Worm (Caenorhabditis elegans): ENCODE results near the gene sly-1.

Gene sly-1

ce11 chrIII:10506699-10507248 is at the start of gene sly-1, which contains the start of gene sip-1:
Gene sly-1, plus strand, starts transcription at chrIII:10507058.
Gene sip-1, minus strand, starts transcription at chrIII:10506801.
- no peak for TF ChIP-seq unc-62 (GFP tag; optimal IDR thresholded peaks at IDR 0.05)

DNA sequence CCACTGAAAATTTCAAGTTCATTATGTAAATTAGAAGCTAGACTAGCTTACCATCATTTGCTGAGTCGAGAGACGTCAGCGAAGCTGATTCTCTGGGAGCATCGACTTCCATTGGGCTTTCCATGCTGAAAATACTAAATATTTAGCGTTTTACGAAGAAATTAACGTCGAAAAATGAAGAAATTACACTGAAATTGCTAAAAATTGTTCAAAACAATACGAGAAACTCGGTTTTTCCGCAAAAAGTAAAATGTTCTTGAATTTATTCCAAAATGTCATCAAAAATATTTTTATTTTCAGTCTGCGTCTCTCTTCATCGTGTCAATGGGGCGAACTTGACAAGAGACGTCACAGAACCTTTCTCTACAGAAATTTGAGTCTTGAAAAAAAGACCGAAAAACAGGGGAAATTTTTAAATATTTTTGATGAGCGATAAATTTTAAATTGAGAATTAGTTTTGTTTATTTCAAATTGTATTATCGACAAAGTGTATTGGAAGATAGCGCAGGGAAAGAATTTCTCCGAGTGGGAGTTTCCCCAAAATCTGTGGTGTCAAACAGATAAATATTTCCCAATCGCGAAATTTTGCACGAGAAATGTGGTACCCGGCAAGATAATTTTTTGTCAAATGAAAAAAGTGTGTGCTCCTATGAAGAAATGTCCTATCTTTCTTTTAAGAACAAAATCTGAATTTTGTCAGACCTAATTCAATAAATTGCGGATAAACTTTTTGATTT is 46.3 kb upstream of the sly-1 start, which contains the start of gene ecps-1:
TSS of gene ecps-1 (minus strand) at position 125 of the 737 bp plus-strand sequence.
- TF ChIP-seq unc-62 (GFP tag; optimal IDR thresholded peaks at IDR 0.05) = no peak

ce11 chrIII:10461164-10461546 is 45.7 kb upstream of the sly-1 start, which contains the start of gene atx-2:
Gene atx-2, plus strand, starts transcription at chrIII:10461389.
- TF ChIP-seq unc-62 (GFP tag; optimal IDR thresholded peaks at IDR 0.05) = no peak

DNA sequence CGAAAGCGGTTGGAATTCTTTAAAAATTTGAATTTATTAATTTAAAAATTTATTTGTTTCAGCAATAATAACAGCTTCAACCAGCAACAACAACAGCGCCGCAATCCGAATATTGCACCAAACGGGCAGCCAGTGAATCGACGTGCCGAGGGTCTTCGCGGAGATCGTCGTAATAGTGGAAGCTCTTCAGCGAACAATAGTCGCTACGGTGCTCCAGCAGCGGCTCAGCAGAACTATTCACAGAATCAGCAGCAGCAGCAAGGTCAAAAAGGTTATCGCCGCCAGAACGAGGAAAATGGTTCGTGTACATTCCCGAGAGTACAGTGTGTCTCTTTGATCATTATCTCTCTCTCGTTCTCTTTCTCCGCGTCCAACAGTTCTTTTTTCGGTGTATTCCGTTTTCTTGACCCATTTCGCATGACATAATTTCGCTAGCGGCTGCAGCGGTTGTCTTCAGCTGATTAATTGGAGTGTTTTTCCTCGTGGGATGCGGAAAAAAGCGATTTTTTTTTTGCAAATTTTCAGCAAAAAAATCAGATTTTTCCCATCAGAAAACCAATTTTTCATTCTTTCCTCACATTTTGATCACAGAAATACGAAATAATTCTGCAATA is 43.8 kb upstream of the sly-1 start:
- no peak for TF ChIP-seq unc-62 (GFP tag; optimal IDR thresholded peaks at IDR 0.05)

DNA sequence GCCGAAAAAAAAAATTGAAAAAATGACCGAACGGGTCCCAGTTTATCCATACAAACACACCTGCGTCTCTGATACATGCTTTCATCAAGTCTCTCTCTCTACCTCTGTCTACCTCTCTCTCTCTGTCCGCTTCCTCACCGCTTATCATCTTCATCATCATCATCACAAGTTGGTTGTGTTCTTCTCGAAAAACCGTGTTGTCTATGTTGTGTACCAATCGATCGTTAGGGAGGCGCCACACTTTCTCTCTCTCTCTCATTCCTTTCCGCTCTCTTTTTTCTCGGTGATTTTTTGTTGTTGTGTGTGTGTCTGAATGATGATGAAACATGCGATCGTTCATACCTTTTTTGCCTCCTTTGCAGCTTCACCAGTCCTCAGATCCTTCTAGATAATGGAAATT is 43.2 kb upstream of the sly-1 start:
- TF ChIP-seq unc-62 (GFP tag; optimal IDR thresholded peaks at IDR 0.05) = no peak

DNA sequence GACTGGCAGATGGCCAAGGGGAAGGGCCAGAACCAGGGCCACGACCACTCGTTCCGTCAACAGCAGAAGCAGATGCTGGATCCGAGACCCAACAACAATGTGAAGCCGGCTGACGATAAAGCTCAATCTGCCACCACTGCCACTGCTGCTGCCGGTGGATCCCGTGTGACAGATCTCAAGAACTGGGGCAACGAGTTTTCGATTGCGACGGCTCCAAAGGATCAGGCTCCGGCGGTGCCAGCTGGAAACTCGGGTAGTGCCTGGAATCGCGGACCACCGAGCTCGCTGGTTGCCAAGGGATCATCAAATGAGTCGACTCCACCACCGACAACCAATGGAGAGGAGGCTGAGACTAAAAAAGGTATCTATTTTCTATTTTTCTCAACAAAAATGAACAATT is 42.4 kb upstream of the sly-1 start:
- no peak for TF ChIP-seq unc-62 (GFP tag; optimal IDR thresholded peaks at IDR 0.05)

ce11 chrIII:10469574-10470055 is 37.2 kb upstream of the sly-1 start, which contains the start of gene D2045.5:
Gene D2045.5, minus strand, starts transcription at chrIII:10469624.
- no peak for TF ChIP-seq unc-62 (GFP tag; optimal IDR thresholded peaks at IDR 0.05)

DNA sequence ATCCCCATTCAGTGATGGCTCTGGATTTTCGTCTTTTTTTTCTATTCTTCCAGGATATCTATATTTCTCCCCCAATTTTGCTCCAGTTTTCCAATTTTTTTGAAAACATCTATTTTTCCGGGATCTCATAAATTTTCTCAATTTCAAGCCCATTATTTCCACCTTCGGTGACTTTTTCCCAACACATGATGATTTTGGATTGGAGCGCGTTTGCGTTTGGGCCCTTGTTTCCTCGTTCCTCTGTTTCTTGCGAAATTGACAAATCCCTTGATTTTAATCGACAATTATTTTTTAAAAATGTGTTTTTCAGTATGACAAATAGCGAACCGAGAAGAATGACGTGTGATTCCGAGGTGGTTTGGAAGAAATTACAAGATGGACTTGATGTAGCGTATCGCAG is 35.9 kb upstream of the sly-1 start, which contains the start of gene cul-1:
TSS of gene cul-1 (plus strand) at position 311 of the 400 bp plus-strand sequence.
- no peak for TF ChIP-seq unc-62 (GFP tag; optimal IDR thresholded peaks at IDR 0.05)

- no peak for TF ChIP-seq unc-62 (GFP tag; optimal IDR thresholded peaks at IDR 0.05)
Measured at ce11 chrIII:10474945-10475344, 31.9 kb upstream of the sly-1 start, which contains the start of gene D2045.9. Gene D2045.9, plus strand, starts transcription at chrIII:10475245.

ce11 chrIII:10479180-10479579 is 27.7 kb upstream of the sly-1 start, which contains the start of gene D2045.7:
Gene D2045.7, plus strand, starts transcription at chrIII:10479480.
- TF ChIP-seq unc-62 (GFP tag; optimal IDR thresholded peaks at IDR 0.05) = no peak

ce11 chrIII:10481497-10481896 is 25.4 kb upstream of the sly-1 start:
- no peak for TF ChIP-seq unc-62 (GFP tag; optimal IDR thresholded peaks at IDR 0.05)

- no peak for TF ChIP-seq unc-62 (GFP tag; optimal IDR thresholded peaks at IDR 0.05)
Measured at ce11 chrIII:10481988-10482387, 24.9 kb upstream of the sly-1 start, which contains the start of gene D2045.8. Gene D2045.8, plus strand, starts transcription at chrIII:10482288.

DNA sequence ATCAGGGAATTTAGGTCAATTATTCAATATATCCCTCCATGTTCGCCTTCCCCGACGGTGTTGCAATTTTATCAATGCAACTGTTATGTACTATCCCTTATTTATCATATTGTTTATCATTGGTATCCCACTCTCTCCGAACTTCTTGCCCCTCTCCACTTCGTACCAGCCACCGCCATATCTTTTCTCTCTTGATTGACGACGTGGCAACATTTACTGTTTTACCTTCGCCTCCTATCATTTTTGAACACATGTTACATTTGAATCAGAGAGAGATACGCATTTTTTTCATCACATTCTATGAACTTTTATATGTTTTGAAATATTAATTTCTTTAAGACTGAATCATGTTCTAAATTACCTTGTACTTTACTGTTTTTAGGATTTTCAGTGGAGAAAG is 20.4 kb upstream of the sly-1 start:
- TF ChIP-seq unc-62 (GFP tag; optimal IDR thresholded peaks at IDR 0.05) = no peak

DNA sequence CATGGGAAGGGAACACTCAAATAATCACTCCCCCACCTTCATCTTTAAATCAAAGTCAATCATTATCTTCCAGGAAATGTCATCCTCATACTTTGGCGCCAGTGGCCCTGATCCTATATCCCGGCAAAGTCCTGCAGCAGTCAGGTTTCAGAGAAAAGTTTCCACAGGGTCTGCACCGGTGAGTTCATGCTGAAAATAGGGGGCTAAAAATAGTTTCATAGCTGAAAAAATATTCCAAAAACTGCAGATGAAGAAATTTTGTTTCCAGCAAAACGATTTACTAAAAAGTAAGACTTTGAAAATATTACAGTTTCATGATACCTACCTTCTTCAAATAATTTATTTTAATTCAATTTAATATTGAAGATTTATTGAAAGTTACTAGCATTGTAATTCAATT is 18.8 kb upstream of the sly-1 start, which contains the start of gene ptr-25:
TSS of gene ptr-25 (plus strand) at position 73 of the 400 bp plus-strand sequence.
- no peak for TF ChIP-seq unc-62 (GFP tag; optimal IDR thresholded peaks at IDR 0.05)

- TF ChIP-seq unc-62 (GFP tag; optimal IDR thresholded peaks at IDR 0.05) = no peak
Measured at ce11 chrIII:10503753-10504152, 3.1 kb upstream of the sly-1 start, which contains the start of gene rab-33. Gene rab-33, minus strand, starts transcription at chrIII:10503853.

DNA sequence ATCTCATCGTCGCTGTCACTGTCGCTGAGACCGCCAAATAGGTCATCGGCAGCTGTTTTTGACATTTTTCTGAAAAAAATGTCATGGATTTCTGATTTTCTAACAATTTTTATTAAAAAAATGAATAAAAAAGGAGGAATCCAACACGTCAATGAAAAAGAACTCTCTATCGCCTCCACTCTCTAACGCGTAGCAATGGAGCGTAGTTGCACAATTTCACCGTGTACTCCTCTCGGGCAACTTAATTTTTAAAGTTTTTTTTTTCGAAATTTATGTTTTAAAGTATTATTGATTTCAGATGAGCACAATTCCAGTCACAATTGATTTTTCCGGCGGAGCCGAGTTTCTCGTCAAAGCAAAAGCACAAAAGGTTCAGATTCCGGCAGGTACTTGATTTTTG is 1.7 kb upstream of the sly-1 start, which contains the start of the genes taf-11.3 and urm-1:
TSS of gene taf-11.3 (minus strand) at position 69 of the 400 bp plus-strand sequence.
TSS of gene urm-1 (plus strand) at position 299 of the 400 bp plus-strand sequence.
- no peak for TF ChIP-seq unc-62 (GFP tag; optimal IDR thresholded peaks at IDR 0.05)

Measured in whole organism, dauer.